Fruit fly (Drosophila melanogaster): ENCODE results near the gene lqf.

lqf gene

dm6 chr3L:7545562-7545961 is 17.0 kb downstream of the lqf start:
- TF ChIP-seq CG13204 (GFP tag; optimal IDR thresholded peaks at IDR 0.05) = no peak
- TF ChIP-seq CG14655 (GFP tag; optimal IDR thresholded peaks at IDR 0.05) = no peak
- TF ChIP-seq Snoo (tag; optimal IDR thresholded peaks at IDR 0.05) = no peak
- TF ChIP-seq Pif1B (GFP tag; optimal IDR thresholded peaks at IDR 0.05) = no peak
- no peak for TF ChIP-seq CG17806 (tag; optimal IDR thresholded peaks at IDR 0.05)
- TF ChIP-seq fd96Ca (GFP tag; IDR thresholded peaks at IDR 0.05) = no peak
- no peak for TF ChIP-seq CG8301 (tag; optimal IDR thresholded peaks at IDR 0.05)
- no peak for TF ChIP-seq D1 (tag; optimal IDR thresholded peaks at IDR 0.05)
- no peak for TF ChIP-seq rn (GFP tag; IDR thresholded peaks at IDR 0.05)
- no peak for TF ChIP-seq Ets98B (GFP tag; IDR thresholded peaks at IDR 0.05)
- TF ChIP-seq CG10348 (GFP tag; IDR thresholded peaks at IDR 0.05) = no peak
- TF ChIP-seq CG34367 (tag; optimal IDR thresholded peaks at IDR 0.05) = no peak
- no peak for TF ChIP-seq CG8159 (tag; optimal IDR thresholded peaks at IDR 0.05)
- no peak for TF ChIP-seq CG4496 (GFP tag; IDR thresholded peaks at IDR 0.05)
- TF ChIP-seq CG15710 (tag; optimal IDR thresholded peaks at IDR 0.05) = no peak
- no peak for TF ChIP-seq CG32121 (GFP tag; IDR thresholded peaks at IDR 0.05)
- no peak for TF ChIP-seq EcR (GFP tag; optimal IDR thresholded peaks at IDR 0.05)
- TF ChIP-seq gl (tag; optimal IDR thresholded peaks at IDR 0.05) = no peak
- TF ChIP-seq CG12605 (GFP tag; IDR thresholded peaks at IDR 0.05) = no peak
- no peak for TF ChIP-seq Pif1A (GFP tag; optimal IDR thresholded peaks at IDR 0.05)

- TF ChIP-seq Snoo (tag; optimal IDR thresholded peaks at IDR 0.05) (no peak), CG4496 (GFP tag; IDR thresholded peaks at IDR 0.05) (peak; percentile 79), CG32121 (GFP tag; IDR thresholded peaks at IDR 0.05) (peak; percentile 35; the same call in 1 of the 2 replicates), Pif1B (GFP tag; optimal IDR thresholded peaks at IDR 0.05) (peak; percentile 46), EcR (GFP tag; optimal IDR thresholded peaks at IDR 0.05) (no peak), CG12605 (GFP tag; IDR thresholded peaks at IDR 0.05) (no peak), rn (GFP tag; IDR thresholded peaks at IDR 0.05) (peak; percentile 6; the same call in 1 of the 2 replicates), CG8159 (tag; optimal IDR thresholded peaks at IDR 0.05) (no peak), CG9948 (tag; optimal IDR thresholded peaks at IDR 0.05) (no peak), CG8301 (tag; optimal IDR thresholded peaks at IDR 0.05) (peak; percentile 25), Ets98B (GFP tag; IDR thresholded peaks at IDR 0.05) (peak; percentile 65), Pif1A (GFP tag; optimal IDR thresholded peaks at IDR 0.05) (peak; percentile 51), fd96Ca (GFP tag; IDR thresholded peaks at IDR 0.05) (peak; percentile 69), gl (tag; optimal IDR thresholded peaks at IDR 0.05) (no peak), CG14655 (GFP tag; optimal IDR thresholded peaks at IDR 0.05) (peak; percentile 11)
These were observed 21.6 kb downstream of the lqf start for dm6 chr3L:7550225-7550624.

dm6 chr3L:7552446-7552845 is 23.9 kb downstream of the lqf start:
- TF ChIP-seq Pif1B (GFP tag; optimal IDR thresholded peaks at IDR 0.05) = no peak
- 0 out of 2 replicates have a peak, but pooled peaks have one; percentile 10 for TF ChIP-seq Ets98B (GFP tag; IDR thresholded peaks at IDR 0.05)

- TF ChIP-seq Pif1A (GFP tag; optimal IDR thresholded peaks at IDR 0.05) (no peak), CG17806 (tag; optimal IDR thresholded peaks at IDR 0.05) (no peak)
These were observed 24.5 kb downstream of the lqf start for dm6 chr3L:7553062-7553461.

dm6 chr3L:7559937-7560336 is 31.4 kb downstream of the lqf start, which contains the start of gene CG14837:
CG14837 (minus strand) TSS chr3L:7560037.
- TF ChIP-seq EcR (GFP tag; optimal IDR thresholded peaks at IDR 0.05) (no peak), CG8159 (tag; optimal IDR thresholded peaks at IDR 0.05) (no peak), CG4496 (GFP tag; IDR thresholded peaks at IDR 0.05) (no peak), CG12605 (GFP tag; IDR thresholded peaks at IDR 0.05) (no peak), CG17806 (tag; optimal IDR thresholded peaks at IDR 0.05) (no peak), CG32121 (GFP tag; IDR thresholded peaks at IDR 0.05) (no peak), rn (GFP tag; IDR thresholded peaks at IDR 0.05) (no peak), CG13204 (GFP tag; optimal IDR thresholded peaks at IDR 0.05) (no peak), Snoo (tag; optimal IDR thresholded peaks at IDR 0.05) (no peak), CG10348 (GFP tag; IDR thresholded peaks at IDR 0.05) (no peak), CG9948 (tag; optimal IDR thresholded peaks at IDR 0.05) (no peak), Pif1A (GFP tag; optimal IDR thresholded peaks at IDR 0.05) (no peak), CG8301 (tag; optimal IDR thresholded peaks at IDR 0.05) (no peak), CG34367 (tag; optimal IDR thresholded peaks at IDR 0.05) (no peak), CG14655 (GFP tag; optimal IDR thresholded peaks at IDR 0.05) (no peak)

- TF ChIP-seq Ets98B (GFP tag; IDR thresholded peaks at IDR 0.05) = no peak
- no peak for TF ChIP-seq CG4496 (GFP tag; IDR thresholded peaks at IDR 0.05)
- TF ChIP-seq CG13204 (GFP tag; optimal IDR thresholded peaks at IDR 0.05) = no peak
- TF ChIP-seq CG9948 (tag; optimal IDR thresholded peaks at IDR 0.05) = no peak
- no peak for TF ChIP-seq Snoo (tag; optimal IDR thresholded peaks at IDR 0.05)
- TF ChIP-seq CG32121 (GFP tag; IDR thresholded peaks at IDR 0.05) = no peak
- TF ChIP-seq Pif1B (GFP tag; optimal IDR thresholded peaks at IDR 0.05) = no peak
- TF ChIP-seq CG8301 (tag; optimal IDR thresholded peaks at IDR 0.05) = no peak
- TF ChIP-seq Pif1A (GFP tag; optimal IDR thresholded peaks at IDR 0.05) = no peak
- TF ChIP-seq EcR (GFP tag; optimal IDR thresholded peaks at IDR 0.05) = no peak
- no peak for TF ChIP-seq CG8159 (tag; optimal IDR thresholded peaks at IDR 0.05)
- no peak for TF ChIP-seq CG12605 (GFP tag; IDR thresholded peaks at IDR 0.05)
- TF ChIP-seq CG34367 (tag; optimal IDR thresholded peaks at IDR 0.05) = no peak
- TF ChIP-seq rn (GFP tag; IDR thresholded peaks at IDR 0.05) = no peak
These were observed 32.0 kb downstream of the lqf start for dm6 chr3L:7560580-7560979.

- TF ChIP-seq D1 (tag; optimal IDR thresholded peaks at IDR 0.05) (no peak), rn (GFP tag; IDR thresholded peaks at IDR 0.05) (no peak), Pif1B (GFP tag; optimal IDR thresholded peaks at IDR 0.05) (no peak), CG4496 (GFP tag; IDR thresholded peaks at IDR 0.05) (no peak), CG13204 (GFP tag; optimal IDR thresholded peaks at IDR 0.05) (no peak)
These were observed 33.7 kb downstream of the lqf start, which contains the start of gene frac for dm6 chr3L:7562310-7562709. frac (plus strand) TSS chr3L:7562610.

Measured in whole organism, pupa.